Fruit fly (Drosophila melanogaster) Kc167 (cell line): ENCODE measurements around the gene tral.

Experiments
- Myc ChIP-seq: fragments of >200 bp; optimal IDR thresholded peaks from 2 replicates; lab custom pipeline; 2017; ENCODE audit warnings: missing external identifiers
- Sin3A ChIP-seq: fragments of >200 bp; optimal IDR thresholded peaks from 2 replicates; lab custom pipeline; 2018; ENCODE audit warnings: missing external identifiers
- h ChIP-seq: fragments of >200 bp; optimal IDR thresholded peaks from 3 replicates; lab custom pipeline; 2018; ENCODE audit warnings: missing external identifiers
- insv ChIP-seq: fragments of >200 bp; optimal IDR thresholded peaks from 3 replicates; lab custom pipeline; 2018; ENCODE audit warnings: missing external identifiers
- psq ChIP-seq: fragments of >200 bp; optimal IDR thresholded peaks from 2 replicates; lab custom pipeline; 2017; ENCODE audit warnings: missing external identifiers
- ttk ChIP-seq: sonication (Bioruptor generic); optimal IDR thresholded peaks from 2 replicates; lab custom pipeline; 2017; ENCODE audit warnings: missing external identifiers

DNA sequence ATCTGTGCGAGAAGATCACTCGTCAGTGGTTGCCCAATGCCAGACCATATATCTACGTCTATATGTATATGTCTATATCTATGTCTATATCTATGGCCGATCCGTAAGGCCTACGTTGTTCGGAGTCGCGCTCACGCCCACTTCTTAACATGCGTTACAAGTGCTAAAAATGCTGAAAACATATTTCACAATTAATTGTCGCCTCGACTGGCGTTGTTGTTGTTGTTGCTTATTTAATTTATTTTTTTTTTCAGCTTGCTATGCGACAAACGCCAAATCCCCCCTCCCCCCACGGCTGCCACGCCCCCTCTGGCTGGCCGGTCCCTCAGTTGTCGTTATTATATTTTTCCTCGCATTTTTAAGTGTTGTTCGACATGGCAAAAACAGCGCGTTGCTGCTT is 49.4 kb downstream of the tral start:
- TF ChIP-seq psq (lab: Kevin White, UChicago) (no peak), h (no peak), Sin3A (no peak), ttk (lab: Kevin White, UChicago) (no peak), Myc (lab: Kevin White, UChicago) (no peak), insv (lab: Kevin White, UChicago) (no peak)
